Worm (Caenorhabditis elegans) whole organism, L1 larva: ENCODE results near the gene K01D12.7.
"Not testable (repeated sequence)": the region's sequence is repeated elsewhere in the genome, so short reads cannot be mapped to it uniquely, and the experiment has no call there.

ENCODE experiments used
- ama-1 ChIP-seq: fragments of 150-350 bp; optimal IDR thresholded peaks from 2 replicates; lab custom pipeline; 2014
- nhr-19 ChIP-seq: fragments of 200-800 bp; sonication (Bioruptor generic); conservative IDR thresholded peaks from 2 replicates; pipeline ENCODE4 v1.3.6; 2022; ENCODE audit warnings: missing genetic modification characterization, missing compliant biosample characterization

DNA sequence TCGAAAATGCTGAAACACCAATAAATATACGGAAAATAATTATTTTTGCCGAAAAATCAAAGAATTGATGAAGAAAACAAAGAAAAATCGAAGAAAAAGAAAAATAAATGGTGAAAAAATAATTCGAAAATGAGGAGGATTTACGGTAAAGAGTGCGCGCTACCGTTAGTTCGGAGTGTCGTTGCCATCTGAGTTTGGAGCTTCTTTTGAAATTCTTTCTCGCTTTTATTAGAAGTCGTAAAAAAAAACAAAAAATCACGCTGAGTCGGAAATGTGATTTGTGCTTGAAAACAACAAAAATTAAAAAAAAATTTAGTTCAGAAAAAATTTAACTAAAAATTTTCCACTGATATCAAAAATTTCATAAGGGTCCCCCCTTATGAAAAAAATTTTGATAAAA lies 27.0 kb downstream of the K01D12.7 start, which contains the start of gene F23H12.10:
- not testable (repeated sequence) for TF ChIP-seq ama-1 (lab: Kevin White, UChicago); nhr-19 (GFP tag; lab: Robert Waterston, UW)
